Fruit fly (Drosophila melanogaster): ENCODE measurements around the gene Muc96D.

Muc96D gene

DNA sequence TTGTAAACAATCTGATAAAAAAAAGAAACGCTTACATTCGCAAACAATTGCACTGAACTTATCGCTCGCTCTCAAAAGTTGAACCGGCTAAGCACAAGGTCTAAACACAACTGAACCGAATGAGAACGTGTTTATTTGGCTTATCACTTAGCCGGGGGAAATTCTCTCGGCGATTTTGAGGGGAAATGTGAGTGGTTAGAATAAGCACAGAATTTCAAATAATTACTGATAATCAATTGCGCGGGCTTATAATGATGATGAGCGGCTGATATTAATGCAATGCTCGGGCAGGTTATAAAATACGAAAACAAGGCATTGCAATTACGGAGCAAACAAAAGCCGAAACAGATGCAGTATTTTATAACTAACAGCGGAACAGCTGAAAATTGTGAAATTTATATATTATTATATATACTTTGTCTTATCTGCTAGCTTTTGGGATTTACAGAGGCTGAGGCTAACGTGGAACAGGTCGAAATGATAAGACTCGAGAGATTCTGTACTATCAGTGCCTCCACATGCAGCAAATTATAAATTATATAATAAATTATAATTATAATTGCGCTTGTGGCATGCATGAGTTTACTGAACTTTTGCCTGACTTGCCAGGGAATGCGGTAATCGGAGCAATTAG lies 38.0 kb upstream of the Muc96D start:
- TF ChIP-seq Mnt (GFP tag; optimal IDR thresholded peaks at IDR 0.05) (peak; percentile 12), pad (GFP tag; optimal IDR thresholded peaks at IDR 0.05) (peak; percentile 92), CG7101 (tag; optimal IDR thresholded peaks at IDR 0.05) (no peak), cic (GFP tag; optimal IDR thresholded peaks at IDR 0.05) (peak; percentile 45)

DNA sequence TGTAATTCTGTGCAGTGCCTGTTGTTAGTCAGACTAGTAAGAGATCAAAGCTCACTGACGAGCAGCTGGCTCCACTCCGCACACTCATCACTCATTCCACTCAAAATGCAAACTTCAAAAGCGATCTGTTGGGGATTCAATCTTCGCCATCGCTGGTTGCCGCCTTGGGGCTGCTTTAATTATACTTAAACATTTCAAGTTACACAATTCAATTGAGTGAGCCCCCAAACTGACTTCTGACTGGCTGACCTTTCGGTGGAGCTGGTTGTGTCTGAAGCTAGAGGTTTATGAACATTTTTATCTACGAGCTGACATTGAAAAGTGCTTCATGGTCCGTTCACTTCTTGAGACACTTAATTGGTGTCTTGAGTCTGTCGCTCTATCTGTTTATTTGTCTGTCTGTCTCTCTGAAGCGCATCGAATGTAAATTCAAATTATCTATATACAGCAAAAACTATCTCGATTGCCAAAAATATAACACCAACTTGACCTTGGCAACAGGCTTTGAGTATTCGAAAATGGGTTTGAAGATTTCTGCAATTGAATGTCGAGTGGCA lies 36.9 kb upstream of the Muc96D start:
- TF ChIP-seq bab1 (GFP tag; optimal IDR thresholded peaks at IDR 0.05) (no peak), kay (GFP tag; ENCODE audit: borderline replicate concordance) (no peak)

DNA sequence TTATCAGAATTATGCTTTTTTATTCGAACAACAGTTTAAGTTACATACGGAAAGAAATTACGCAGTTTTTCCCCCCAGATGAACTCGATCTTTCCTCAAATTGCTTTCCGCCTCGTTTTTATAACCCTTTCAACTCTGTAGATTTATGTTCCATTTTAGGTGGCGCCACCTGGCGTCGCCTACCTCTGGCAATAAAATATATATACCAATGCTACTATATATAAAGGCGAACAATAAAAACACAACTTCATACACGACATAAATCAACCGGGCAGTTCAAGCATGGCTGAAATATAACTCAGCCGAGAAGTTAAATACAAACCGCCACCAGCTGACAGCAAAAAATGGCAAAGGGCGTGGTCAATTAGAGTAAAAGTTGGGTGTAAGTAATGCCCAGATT lies 26.7 kb upstream of the Muc96D start:
- no peak for TF ChIP-seq tj (GFP tag; optimal IDR thresholded peaks at IDR 0.05)
- no peak for TF ChIP-seq bab1 (GFP tag; optimal IDR thresholded peaks at IDR 0.05)
- TF ChIP-seq CG1620 (GFP tag; optimal IDR thresholded peaks at IDR 0.05), result no peak
- TF ChIP-seq Clk (GFP tag; optimal IDR thresholded peaks at IDR 0.05), result no peak

DNA sequence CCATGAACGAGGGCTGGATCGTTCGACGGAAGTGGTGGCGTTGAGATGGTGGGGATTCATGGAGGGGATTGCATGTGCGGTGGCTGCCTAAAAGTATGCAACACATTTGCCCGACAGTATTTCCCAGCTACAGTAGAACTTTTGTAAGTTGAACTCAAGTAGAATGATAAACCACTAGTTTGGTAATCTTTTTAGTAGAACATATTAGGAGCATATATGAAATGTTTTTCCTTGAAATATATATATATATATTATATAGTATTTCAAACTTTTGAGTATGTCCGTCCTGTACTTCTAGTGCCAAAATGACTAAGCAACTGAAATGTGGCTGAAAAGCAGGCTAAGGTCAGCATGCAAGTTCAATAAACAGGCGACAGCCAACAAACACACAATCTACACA lies 11.9 kb downstream of the Muc96D start:
- TF ChIP-seq ovo (GFP tag; optimal IDR thresholded peaks at IDR 0.05) (no peak), CG7045 (GFP tag; optimal IDR thresholded peaks at IDR 0.05) (no peak), CG1620 (GFP tag; optimal IDR thresholded peaks at IDR 0.05) (no peak), CG7101 (tag; optimal IDR thresholded peaks at IDR 0.05) (peak; percentile 20), CG12768 (GFP tag; optimal IDR thresholded peaks at IDR 0.05) (no peak), Crg-1 (GFP tag; optimal IDR thresholded peaks at IDR 0.05) (no peak), CG14711 (tag; optimal IDR thresholded peaks at IDR 0.05) (peak; percentile 16), CG33017 (tag; optimal IDR thresholded peaks at IDR 0.05) (peak; percentile 33), toe (GFP tag; optimal IDR thresholded peaks at IDR 0.05) (no peak), cnc (optimal IDR thresholded peaks at IDR 0.05) (no peak), pad (GFP tag; optimal IDR thresholded peaks at IDR 0.05) (no peak)

DNA sequence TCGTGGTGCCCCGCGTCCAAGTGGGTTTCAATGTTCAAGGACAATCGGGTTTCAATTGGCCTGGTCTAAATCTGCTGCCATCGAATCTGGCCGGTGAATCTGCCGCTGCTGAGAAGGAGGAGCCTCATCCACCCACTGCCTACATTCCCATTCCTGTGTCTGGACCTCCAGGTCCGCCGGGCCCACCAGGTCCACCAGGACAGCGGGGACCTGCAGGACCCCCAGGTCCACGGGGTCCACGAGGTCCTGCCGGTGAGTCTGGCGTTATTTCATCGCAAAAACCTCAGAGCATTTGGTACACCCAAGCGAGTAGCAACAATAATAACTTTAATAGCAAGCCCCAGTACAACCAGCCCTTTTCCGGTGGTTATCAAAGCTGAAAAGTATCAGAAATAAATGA lies 16.2 kb downstream of the Muc96D start:
- TF ChIP-seq cnc (optimal IDR thresholded peaks at IDR 0.05) (no peak), CG14711 (tag; optimal IDR thresholded peaks at IDR 0.05) (no peak), CG7101 (tag; optimal IDR thresholded peaks at IDR 0.05) (no peak), cic (GFP tag; optimal IDR thresholded peaks at IDR 0.05) (no peak), kay (GFP tag; ENCODE audit: borderline replicate concordance) (no peak), CG12768 (GFP tag; optimal IDR thresholded peaks at IDR 0.05) (no peak), CG33017 (tag; optimal IDR thresholded peaks at IDR 0.05) (no peak), Clk (GFP tag; optimal IDR thresholded peaks at IDR 0.05) (no peak), pad (GFP tag; optimal IDR thresholded peaks at IDR 0.05) (no peak)

DNA sequence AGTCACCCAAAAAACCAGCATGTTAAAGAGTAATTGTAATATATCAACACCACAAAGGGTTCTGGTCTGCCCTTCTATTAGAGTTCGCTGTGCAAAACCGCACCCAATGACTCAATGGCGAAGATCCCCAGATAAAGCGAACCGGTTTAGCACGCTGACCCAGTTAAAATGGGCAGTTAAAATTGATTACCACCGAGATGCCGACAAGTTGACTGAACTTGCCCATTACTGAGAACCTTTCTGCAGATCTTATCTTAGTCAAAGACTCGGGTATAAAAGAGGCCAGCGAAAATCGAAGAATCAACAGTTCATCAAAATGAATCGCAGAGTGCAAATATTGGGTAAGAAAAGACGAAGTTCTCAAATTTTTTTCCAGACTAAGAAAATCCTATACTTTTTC lies 17.0 kb downstream of the Muc96D start, which contains the start of gene CG31437:
Gene CG31437 (plus strand): TSS at position 301 of the 400 bp plus-strand sequence.
- TF ChIP-seq CG11617 (GFP tag; optimal IDR thresholded peaks at IDR 0.05) (no peak), cnc (optimal IDR thresholded peaks at IDR 0.05) (no peak), Clk (GFP tag; optimal IDR thresholded peaks at IDR 0.05) (no peak), bab1 (GFP tag; optimal IDR thresholded peaks at IDR 0.05) (no peak), cic (GFP tag; optimal IDR thresholded peaks at IDR 0.05) (no peak), ovo (GFP tag; optimal IDR thresholded peaks at IDR 0.05) (no peak), Mnt (GFP tag; optimal IDR thresholded peaks at IDR 0.05) (no peak), CG1620 (GFP tag; optimal IDR thresholded peaks at IDR 0.05) (no peak), CG14711 (tag; optimal IDR thresholded peaks at IDR 0.05) (no peak), tj (GFP tag; optimal IDR thresholded peaks at IDR 0.05) (no peak)

DNA sequence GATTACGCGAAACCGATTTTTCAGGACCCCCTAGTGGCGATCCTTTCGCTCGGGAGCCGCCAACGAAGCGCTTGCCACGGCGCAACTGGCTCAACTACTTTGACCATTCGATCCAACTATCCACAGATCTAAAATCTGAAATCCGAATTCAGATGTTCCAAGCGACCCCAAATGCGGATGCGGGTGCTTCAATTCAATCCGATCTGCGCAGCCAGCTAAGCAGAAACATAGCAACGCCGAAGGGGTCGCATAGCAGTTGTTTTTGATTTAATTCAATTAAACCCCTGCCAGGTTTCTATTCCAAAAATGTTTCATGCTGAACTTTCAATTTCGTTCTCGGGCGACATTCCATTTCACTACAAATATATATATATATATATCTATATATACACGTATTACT lies 17.8 kb downstream of the Muc96D start, which contains the start of gene alrm:
Gene alrm (minus strand): TSS at position 101 of the 400 bp plus-strand sequence.
- no peak for TF ChIP-seq cnc (optimal IDR thresholded peaks at IDR 0.05)
- no peak for TF ChIP-seq CG7101 (tag; optimal IDR thresholded peaks at IDR 0.05)
- no peak for TF ChIP-seq Mnt (GFP tag; optimal IDR thresholded peaks at IDR 0.05)
- no peak for TF ChIP-seq CG5204 (GFP tag; optimal IDR thresholded peaks at IDR 0.05)
- TF ChIP-seq ovo (GFP tag; optimal IDR thresholded peaks at IDR 0.05), result no peak
- no peak for TF ChIP-seq cic (GFP tag; optimal IDR thresholded peaks at IDR 0.05)
- TF ChIP-seq CG1620 (GFP tag; optimal IDR thresholded peaks at IDR 0.05), result no peak
- TF ChIP-seq kay (GFP tag; ENCODE audit: borderline replicate concordance), result no peak
- TF ChIP-seq CG12768 (GFP tag; optimal IDR thresholded peaks at IDR 0.05), result no peak
- TF ChIP-seq CG33017 (tag; optimal IDR thresholded peaks at IDR 0.05), result no peak
- TF ChIP-seq toe (GFP tag; optimal IDR thresholded peaks at IDR 0.05), result no peak
- TF ChIP-seq bab1 (GFP tag; optimal IDR thresholded peaks at IDR 0.05), result no peak
- no peak for TF ChIP-seq CG11617 (GFP tag; optimal IDR thresholded peaks at IDR 0.05)
- no peak for TF ChIP-seq CG7045 (GFP tag; optimal IDR thresholded peaks at IDR 0.05)
- no peak for TF ChIP-seq Hr96 (GFP tag; optimal IDR thresholded peaks at IDR 0.05)
- no peak for TF ChIP-seq tj (GFP tag; optimal IDR thresholded peaks at IDR 0.05)
